Fruit fly (Drosophila melanogaster): ENCODE data around the gene CG13723.

The CG13723 gene

DNA sequence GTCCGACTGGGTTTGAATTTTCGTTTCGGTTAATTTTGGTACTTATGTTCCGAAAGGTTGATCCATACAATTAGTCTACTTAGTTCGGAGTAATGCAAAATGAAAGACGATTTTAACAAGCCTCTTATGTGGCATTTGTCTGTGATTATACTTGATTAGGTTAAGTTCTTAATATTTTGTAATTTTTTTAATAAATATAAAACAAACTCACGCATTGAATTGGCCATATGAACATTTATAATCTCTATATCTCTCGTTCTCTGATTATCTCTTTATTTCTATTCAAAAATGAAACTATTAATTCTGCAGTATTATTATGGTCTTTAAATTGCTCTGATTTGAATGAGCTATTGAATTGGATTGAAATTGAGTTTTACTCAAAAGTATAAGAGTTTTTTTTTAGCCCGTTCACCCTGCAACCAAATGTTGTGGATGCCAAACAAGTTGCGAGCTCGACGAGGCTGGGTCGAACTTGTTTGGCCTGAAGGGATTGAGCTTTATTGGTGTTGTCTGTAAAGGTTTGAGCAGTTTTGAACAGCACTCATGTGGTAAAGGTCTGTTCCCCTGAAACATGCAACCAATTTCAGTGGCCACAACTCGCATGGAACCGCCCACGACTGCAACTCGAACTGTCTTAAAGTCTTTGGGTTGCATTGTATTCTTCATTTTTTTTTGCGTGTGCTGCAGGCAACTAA is 10.2 kb upstream of the CG13723 start, which contains the start of gene CG6497:
Gene CG6497, minus strand, starts transcription at position 51 of the 695 bp plus-strand sequence.
- TF ChIP-seq CG11902 (GFP tag; optimal IDR thresholded peaks at IDR 0.05) = no peak
- no peak for TF ChIP-seq CG8119 (GFP tag; IDR thresholded peaks at IDR 0.05)
- no peak for TF ChIP-seq CG31627 (GFP tag; optimal IDR thresholded peaks at IDR 0.05)

DNA sequence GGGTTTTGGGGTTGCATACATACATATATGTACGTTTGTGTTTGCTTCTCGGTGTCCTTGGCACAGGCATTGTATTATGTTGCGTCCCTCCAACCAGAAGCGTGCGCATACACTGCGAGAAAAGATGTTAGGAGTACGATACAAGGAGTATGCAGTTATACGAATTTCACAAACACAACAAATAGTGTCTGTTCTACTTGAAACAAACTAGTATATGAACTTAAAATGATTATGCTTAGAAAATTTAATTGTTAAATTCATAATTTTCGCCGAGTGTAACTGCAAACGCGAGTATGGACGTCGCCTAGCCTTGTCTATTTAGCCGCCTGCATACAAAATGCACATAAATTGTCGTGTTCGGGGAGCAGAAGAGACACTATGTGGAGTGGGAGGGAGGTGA is 7.0 kb upstream of the CG13723 start:
- TF ChIP-seq achi (GFP tag; optimal IDR thresholded peaks at IDR 0.05) (peak; percentile 23), net (GFP tag; optimal IDR thresholded peaks at IDR 0.05) (no peak), CG6808 (GFP tag; optimal IDR thresholded peaks at IDR 0.05) (peak; percentile 23), dsx (GFP tag; optimal IDR thresholded peaks at IDR 0.05; ENCODE audit: poor library complexity, severe bottlenecking) (peak; percentile 20), OdsH (GFP tag; optimal IDR thresholded peaks at IDR 0.05) (peak; percentile 14), CG6792 (GFP tag; optimal IDR thresholded peaks at IDR 0.05) (no peak), Eip75B (GFP tag; optimal IDR thresholded peaks at IDR 0.05) (peak; percentile 23), salr (GFP tag; optimal IDR thresholded peaks at IDR 0.05) (no peak), CG3032 (tag; optimal IDR thresholded peaks at IDR 0.05) (peak; percentile 13), ss (GFP tag; optimal IDR thresholded peaks at IDR 0.05) (peak in 1 of 2 experiments; percentile 29), Hr39 (GFP tag; optimal IDR thresholded peaks at IDR 0.05) (peak; percentile 20), CG3919 (GFP tag; optimal IDR thresholded peaks at IDR 0.05) (peak; percentile 26), CG32006 (GFP tag; optimal IDR thresholded peaks at IDR 0.05) (peak; percentile 2), Eip78C (GFP tag) (peak; percentile 54), pdm3 (GFP tag; optimal IDR thresholded peaks at IDR 0.05) (peak; percentile 2), CG11762 (GFP tag; optimal IDR thresholded peaks at IDR 0.05; ENCODE audit: insufficient read depth) (no peak), Sox14 (GFP tag; optimal IDR thresholded peaks at IDR 0.05) (no peak), CG7368 (GFP tag; optimal IDR thresholded peaks at IDR 0.05) (no peak), topi (GFP tag; optimal IDR thresholded peaks at IDR 0.05) (peak; percentile 1), CG10669 (GFP tag; optimal IDR thresholded peaks at IDR 0.05) (peak; percentile 24), CG1621 (tag; optimal IDR thresholded peaks at IDR 0.05) (peak; percentile 23), CG10631 (GFP tag; optimal IDR thresholded peaks at IDR 0.05) (peak; percentile 11), CG34406 (GFP tag; optimal IDR thresholded peaks at IDR 0.05) (no peak), eg (GFP tag; IDR thresholded peaks at IDR 0.05) (no peak), Met (GFP tag; optimal IDR thresholded peaks at IDR 0.05) (peak; percentile 15), CG31627 (GFP tag; optimal IDR thresholded peaks at IDR 0.05) (peak; percentile 10), Ets96B (tag; optimal IDR thresholded peaks at IDR 0.05) (peak; percentile 30), CG6163 (GFP tag; IDR thresholded peaks at IDR 0.05) (0 out of 3 replicates have a peak, but pooled peaks have one; percentile 38)

DNA sequence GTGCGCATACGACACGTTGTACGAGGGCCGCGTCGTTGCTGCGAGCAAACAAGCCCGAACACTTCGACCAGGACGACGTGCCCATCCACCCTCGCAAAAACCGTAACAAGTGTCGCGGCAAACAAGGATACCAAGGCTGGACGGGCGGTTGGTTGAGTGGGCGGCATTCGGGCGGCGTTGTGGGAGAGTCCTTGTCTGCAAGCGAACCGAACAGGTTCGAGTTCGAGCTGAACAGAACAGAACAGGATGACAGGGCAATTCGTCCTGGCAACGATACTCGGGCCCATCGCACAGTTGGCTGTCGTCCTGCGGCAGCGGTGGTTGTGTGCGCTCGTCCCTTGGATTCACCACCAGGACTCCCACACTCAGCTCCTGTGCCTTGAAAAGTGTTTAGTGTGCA is 5.2 kb downstream of the CG13723 start:
- no peak for TF ChIP-seq Gug (GFP tag; IDR thresholded peaks at IDR 0.05)

DNA sequence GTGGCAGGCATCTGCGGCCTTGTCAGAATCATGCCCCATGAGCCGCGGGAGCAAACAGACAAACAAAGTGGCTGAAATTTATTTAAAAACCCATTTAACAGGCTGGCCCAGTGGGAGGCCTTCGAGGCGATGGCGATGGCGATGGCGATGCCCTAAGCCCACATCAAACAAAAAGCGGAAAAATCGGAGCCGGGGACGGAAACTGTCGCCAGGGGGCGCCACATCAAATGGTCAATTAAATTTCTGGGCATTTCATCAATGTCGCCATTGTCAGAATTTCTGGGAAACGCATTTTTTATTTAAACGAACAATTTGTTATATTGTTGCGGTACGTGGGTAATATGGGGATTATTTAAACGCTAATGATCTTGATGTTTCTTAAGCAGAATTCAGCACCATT is 28.0 kb downstream of the CG13723 start:
- no peak for TF ChIP-seq Sox102F (GFP tag; optimal IDR thresholded peaks at IDR 0.05)
- no peak for TF ChIP-seq svp (GFP tag)
- no peak for TF ChIP-seq OdsH (GFP tag; optimal IDR thresholded peaks at IDR 0.05)
- no peak for TF ChIP-seq vri (GFP tag; optimal IDR thresholded peaks at IDR 0.05)
- TF ChIP-seq eg (GFP tag; IDR thresholded peaks at IDR 0.05) = no peak
- TF ChIP-seq Eip93F (GFP tag; optimal IDR thresholded peaks at IDR 0.05) = no peak
- no peak for TF ChIP-seq net (GFP tag; optimal IDR thresholded peaks at IDR 0.05)
- TF ChIP-seq CG3919 (GFP tag; optimal IDR thresholded peaks at IDR 0.05) = no peak
- no peak for TF ChIP-seq CG1621 (tag; optimal IDR thresholded peaks at IDR 0.05)
- TF ChIP-seq pdm3 (GFP tag; optimal IDR thresholded peaks at IDR 0.05) = no peak
- TF ChIP-seq achi (GFP tag; optimal IDR thresholded peaks at IDR 0.05) = no peak
- no peak for TF ChIP-seq Met (GFP tag; optimal IDR thresholded peaks at IDR 0.05)
- no peak for TF ChIP-seq cyc (GFP tag; optimal IDR thresholded peaks at IDR 0.05)
- TF ChIP-seq Hr38 (GFP tag; optimal IDR thresholded peaks at IDR 0.05) = no peak
- no peak for TF ChIP-seq Sox14 (GFP tag; optimal IDR thresholded peaks at IDR 0.05)
- no peak for TF ChIP-seq CG9139 (GFP tag; optimal IDR thresholded peaks at IDR 0.05)
- no peak for TF ChIP-seq Sox15 (GFP tag; optimal IDR thresholded peaks at IDR 0.05)
- TF ChIP-seq CG6854 (GFP tag; optimal IDR thresholded peaks at IDR 0.05) = no peak
